Worm (Caenorhabditis elegans) whole organism, late embryonic: ENCODE results near the gene sre-40.

ENCODE experiments used
- C38D4.7 ChIP-seq: fragments of 200-800 bp; sonication (Bioruptor generic); optimal IDR thresholded peaks from 2 replicates; lab custom pipeline; 2018; ENCODE audit warnings: mild to moderate bottlenecking, missing genetic modification characterization, moderate library complexity, missing compliant biosample characterization
- nhr-232 ChIP-seq: sonication (generic microtip); optimal IDR thresholded peaks from 2 replicates; lab custom pipeline; 2016; ENCODE audit warnings: missing genetic modification characterization, missing compliant biosample characterization
- pag-3 ChIP-seq: sonication (generic microtip); optimal IDR thresholded peaks from 2 replicates; lab custom pipeline; 2016; ENCODE audit warnings: missing compliant biosample characterization, missing genetic modification characterization, borderline replicate concordance
- pax-1 ChIP-seq: fragments of 150-350 bp; optimal IDR thresholded peaks from 2 replicates; lab custom pipeline; 2014; ENCODE audit warnings: missing biosample characterization, missing genetic modification characterization
- pqm-1 ChIP-seq: sonication (generic microtip); optimal IDR thresholded peaks from 2 replicates; lab custom pipeline; 2016; ENCODE audit warnings: missing genetic modification characterization, missing compliant biosample characterization

ce11 chrII:4663186-4663585 lies 20.4 kb downstream of the sre-40 start, which contains the start of gene T05A7.12:
- TF ChIP-seq pag-3 (tag; lab: Kevin White, UChicago) (no peak), nhr-232 (tag; lab: Kevin White, UChicago) (no peak), pqm-1 (no peak), pax-1 (no peak), C38D4.7 (GFP tag; lab: Kevin White, UChicago) (no peak)
